Worm (Caenorhabditis elegans) whole organism, L4/young adult: ENCODE measurements around the gene srd-8.

ENCODE experiments used
- dao-5 ChIP-seq: sonication (generic microtip); optimal IDR thresholded peaks from 2 replicates; lab custom pipeline; 2016; ENCODE audit warnings: missing genotype, missing genetic modification characterization, moderate library complexity, missing compliant biosample characterization
- him-1 ChIP-seq: sonication (generic microtip); optimal IDR thresholded peaks from 2 replicates; lab custom pipeline; 2016; ENCODE audit warnings: missing genotype, missing genetic modification reagents, missing genetic modification characterization, missing compliant biosample characterization

- no peak for TF ChIP-seq dao-5 (tag; lab: Kevin White, UChicago)
- TF ChIP-seq him-1 (tag; lab: Kevin White, UChicago), result no peak
Measured at ce11 chrIV:5658225-5658624, 12.8 kb upstream of the srd-8 start.
